Worm (Caenorhabditis elegans) whole organism, midembryonic: ENCODE measurements around the gene sulp-3.

ENCODE experiments used
- ref-1 ChIP-seq: fragments of 200-800 bp; sonication (Bioruptor generic); conservative IDR thresholded peaks from 2 replicates; pipeline ENCODE4 v1.3.6; 2022; ENCODE audit warnings: missing genetic modification reagents, missing genetic modification characterization, missing compliant biosample characterization
- ztf-23 ChIP-seq: fragments of 200-800 bp; sonication (Bioruptor generic); IDR thresholded peaks from 2 replicates; pipeline ENCODE4 v1.3.6; 2022; ENCODE audit warnings: missing genetic modification reagents, missing genetic modification characterization, missing compliant biosample characterization

- TF ChIP-seq ztf-23 (GFP tag; lab: Robert Waterston, UW) (no peak), ref-1 (GFP tag; lab: Robert Waterston, UW) (no peak)
Measured at ce11 chrX:8418382-8418781, 10.2 kb upstream of the sulp-3 start, which contains the start of gene spp-13.
